Worm (Caenorhabditis elegans): ENCODE data around the gene srg-30.

srg-30 gene

DNA sequence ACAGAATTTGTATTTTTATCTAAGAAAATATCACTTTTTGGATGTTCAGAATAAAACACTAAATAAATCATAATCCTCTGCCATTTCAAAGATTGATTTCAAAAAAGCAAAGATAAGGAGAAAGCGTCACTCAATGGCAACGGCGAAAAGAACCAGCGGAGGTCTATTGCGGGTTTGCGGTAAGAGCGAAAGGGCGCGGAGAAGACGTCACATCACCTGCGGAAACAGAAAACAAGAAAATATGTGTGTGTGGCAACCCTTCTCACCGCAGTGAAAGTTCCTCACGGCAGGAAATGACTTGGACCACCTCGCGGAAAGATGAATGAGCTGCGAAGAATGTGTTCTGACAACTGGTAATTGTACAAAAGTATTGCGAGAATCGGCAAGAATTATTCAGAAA lies 18.3 kb downstream of the srg-30 start:
- TF ChIP-seq aly-1 (tag; optimal IDR thresholded peaks at IDR 0.05) = no peak
- TF ChIP-seq hmg-4 (GFP tag; optimal IDR thresholded peaks at IDR 0.05) = no peak
- no peak for TF ChIP-seq hmbx-1 (tag; optimal IDR thresholded peaks at IDR 0.05)

- TF ChIP-seq F13C5.2 (tag; optimal IDR thresholded peaks at IDR 0.05) = no peak
- no peak for TF ChIP-seq B0310.2 (tag; optimal IDR thresholded peaks at IDR 0.05)
- TF ChIP-seq ceh-13 (GFP tag; optimal IDR thresholded peaks at IDR 0.05) = no peak
- TF ChIP-seq pes-1 (GFP tag; IDR thresholded peaks at IDR 0.05) = no peak
- TF ChIP-seq ceh-36 (tag; optimal IDR thresholded peaks at IDR 0.05) = no peak
- no peak for TF ChIP-seq scrt-1 (GFP tag; IDR thresholded peaks at IDR 0.05)
- no peak for TF ChIP-seq hmg-4 (GFP tag; optimal IDR thresholded peaks at IDR 0.05)
Observed at ce11 chrV:6699021-6699420, 19.1 kb downstream of the srg-30 start.

- TF ChIP-seq hmbx-1 (tag; optimal IDR thresholded peaks at IDR 0.05) (no peak), F13C5.2 (tag; optimal IDR thresholded peaks at IDR 0.05) (no peak), hmg-4 (GFP tag; optimal IDR thresholded peaks at IDR 0.05) (no peak), sea-1 (GFP tag; conservative IDR thresholded peaks at IDR 0.05) (no peak), tbx-11 (GFP tag; IDR thresholded peaks at IDR 0.05) (no peak), ama-1 (optimal IDR thresholded peaks at IDR 0.05) (no peak), pes-1 (GFP tag; IDR thresholded peaks at IDR 0.05) (no peak), tbx-37 (GFP tag; conservative IDR thresholded peaks at IDR 0.05) (no peak)
Observed at ce11 chrV:6697552-6697951, 20.6 kb downstream of the srg-30 start, which contains the start of gene W02F12.2. W02F12.2 (minus strand) TSS chrV:6697652.

DNA sequence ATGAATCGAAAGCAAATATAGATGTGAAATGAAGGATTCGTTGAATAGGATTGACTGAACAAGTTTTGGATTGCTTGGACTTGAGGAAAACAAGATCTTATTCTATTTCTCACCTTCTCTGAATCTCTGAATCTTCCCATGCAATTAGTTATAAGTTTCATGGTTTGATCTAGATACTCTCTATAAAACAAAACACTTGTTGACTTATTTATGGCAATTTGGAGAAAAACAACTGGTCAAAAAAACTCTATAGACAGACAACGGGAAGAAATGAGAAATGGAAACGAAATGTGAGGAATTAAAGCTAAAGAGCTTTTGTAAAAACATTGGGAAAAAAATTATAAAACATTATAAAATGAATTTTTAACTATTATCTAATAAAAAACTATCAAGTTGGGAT lies 23.5 kb downstream of the srg-30 start, which contains the start of gene W02F12.8:
Gene W02F12.8, minus strand, starts transcription at position 101 of the 400 bp plus-strand sequence.
- TF ChIP-seq ama-1 (optimal IDR thresholded peaks at IDR 0.05) (no peak), hmg-4 (GFP tag; optimal IDR thresholded peaks at IDR 0.05) (no peak), hmbx-1 (tag; optimal IDR thresholded peaks at IDR 0.05) (no peak), sea-1 (GFP tag; conservative IDR thresholded peaks at IDR 0.05) (no peak), hnd-1 (tag; optimal IDR thresholded peaks at IDR 0.05) (no peak), B0310.2 (tag; optimal IDR thresholded peaks at IDR 0.05) (no peak), flt-1 (GFP tag; IDR thresholded peaks at IDR 0.05) (no peak), aly-1 (tag; optimal IDR thresholded peaks at IDR 0.05) (no peak)

DNA sequence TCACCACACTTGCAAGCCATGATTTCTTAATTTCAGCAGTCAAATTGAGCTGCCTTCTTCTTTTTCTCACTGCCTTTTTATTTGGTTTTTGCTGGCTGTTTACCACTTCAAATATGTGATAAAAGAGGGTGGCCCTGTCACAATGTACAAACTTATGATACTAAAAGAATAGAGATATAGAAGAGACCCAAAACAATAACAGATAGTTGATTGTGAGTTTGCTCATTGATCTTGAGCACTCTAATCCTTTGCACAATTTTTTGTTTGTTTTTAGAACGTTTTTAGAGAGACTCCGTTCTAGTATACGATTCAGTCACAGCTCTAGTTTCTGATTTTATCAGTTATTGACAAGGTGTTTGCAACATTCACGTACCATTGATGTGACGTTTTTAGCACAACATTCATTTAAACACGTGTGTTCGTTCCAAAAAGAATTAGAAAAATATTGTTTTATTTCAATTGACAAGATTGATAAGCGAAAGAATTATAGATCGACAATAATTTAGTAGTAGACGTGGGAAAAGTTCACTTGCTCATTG lies 26.2 kb downstream of the srg-30 start, which contains the start of gene mtl-1:
Gene mtl-1, minus strand, starts transcription at position 51 of the 539 bp plus-strand sequence.
- TF ChIP-seq ceh-36 (tag; optimal IDR thresholded peaks at IDR 0.05) (no peak), flt-1 (GFP tag; IDR thresholded peaks at IDR 0.05) (no peak), scrt-1 (GFP tag; IDR thresholded peaks at IDR 0.05) (no peak), ama-1 (optimal IDR thresholded peaks at IDR 0.05) (no peak), hnd-1 (tag; optimal IDR thresholded peaks at IDR 0.05) (no peak), F13C5.2 (tag; optimal IDR thresholded peaks at IDR 0.05) (no peak), hmg-4 (GFP tag; optimal IDR thresholded peaks at IDR 0.05) (no peak), tbx-37 (GFP tag; conservative IDR thresholded peaks at IDR 0.05) (no peak), tra-4 (tag; optimal IDR thresholded peaks at IDR 0.05) (no peak), ets-7 (tag; optimal IDR thresholded peaks at IDR 0.05) (no peak), aly-1 (tag; optimal IDR thresholded peaks at IDR 0.05) (no peak), pes-1 (GFP tag; IDR thresholded peaks at IDR 0.05) (no peak), B0310.2 (tag; optimal IDR thresholded peaks at IDR 0.05) (no peak), ceh-13 (GFP tag; optimal IDR thresholded peaks at IDR 0.05) (no peak), hmbx-1 (tag; optimal IDR thresholded peaks at IDR 0.05) (no peak), tbx-11 (GFP tag; IDR thresholded peaks at IDR 0.05) (no peak), sea-1 (GFP tag; conservative IDR thresholded peaks at IDR 0.05) (no peak)

- TF ChIP-seq tbx-37 (GFP tag; conservative IDR thresholded peaks at IDR 0.05) = no peak
- no peak for TF ChIP-seq flt-1 (GFP tag; IDR thresholded peaks at IDR 0.05)
- no peak for TF ChIP-seq pes-1 (GFP tag; IDR thresholded peaks at IDR 0.05)
- no peak for TF ChIP-seq hnd-1 (tag; optimal IDR thresholded peaks at IDR 0.05)
- TF ChIP-seq sea-1 (GFP tag; conservative IDR thresholded peaks at IDR 0.05) = no peak
- TF ChIP-seq tra-4 (tag; optimal IDR thresholded peaks at IDR 0.05) = no peak
- TF ChIP-seq tbx-11 (GFP tag; IDR thresholded peaks at IDR 0.05) = no peak
- TF ChIP-seq aly-1 (tag; optimal IDR thresholded peaks at IDR 0.05) = no peak
Observed at ce11 chrV:6690075-6690474, 28.1 kb downstream of the srg-30 start.

DNA sequence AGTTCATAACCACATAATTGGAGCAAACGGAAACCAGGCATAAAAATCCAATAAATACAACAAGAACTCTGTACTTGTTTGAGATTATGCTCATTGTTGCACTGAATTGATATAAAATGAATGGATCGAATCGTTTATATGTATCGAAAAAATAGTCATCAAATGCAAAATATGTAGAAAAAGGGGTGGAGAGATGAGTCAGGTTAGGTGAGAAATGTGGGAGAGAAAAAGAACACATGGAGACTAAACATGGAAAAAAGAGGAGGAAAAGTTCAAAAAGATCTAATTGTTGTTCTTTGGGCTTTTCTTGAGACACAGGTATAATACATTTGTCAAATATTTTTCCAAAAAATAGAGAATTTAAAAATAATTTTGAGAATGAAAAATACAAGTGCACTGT lies 29.7 kb downstream of the srg-30 start, which contains the start of gene K11G9.5:
Gene K11G9.5, minus strand, starts transcription at position 101 of the 400 bp plus-strand sequence.
- TF ChIP-seq ets-7 (tag; optimal IDR thresholded peaks at IDR 0.05) (no peak), hmbx-1 (tag; optimal IDR thresholded peaks at IDR 0.05) (no peak)

DNA sequence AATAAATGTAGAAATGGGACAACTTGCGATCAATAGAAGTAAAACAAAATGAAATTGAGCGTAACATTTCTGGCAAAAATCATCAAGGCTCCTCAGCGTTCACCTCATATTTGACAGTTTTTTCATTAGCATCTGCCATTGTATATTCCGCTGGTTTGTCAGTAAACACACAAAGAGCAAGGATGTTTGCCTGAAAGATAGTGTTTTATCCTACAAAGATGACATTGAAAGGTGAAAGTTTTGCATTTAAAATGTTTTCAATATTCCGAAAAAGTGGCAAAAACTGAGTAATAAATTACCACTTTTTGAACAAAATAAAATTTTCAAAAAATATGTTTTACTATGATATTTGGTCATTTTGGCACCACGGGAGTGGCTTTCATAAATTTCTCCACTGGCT lies 32.2 kb downstream of the srg-30 start:
- TF ChIP-seq scrt-1 (GFP tag; IDR thresholded peaks at IDR 0.05) = no peak

DNA sequence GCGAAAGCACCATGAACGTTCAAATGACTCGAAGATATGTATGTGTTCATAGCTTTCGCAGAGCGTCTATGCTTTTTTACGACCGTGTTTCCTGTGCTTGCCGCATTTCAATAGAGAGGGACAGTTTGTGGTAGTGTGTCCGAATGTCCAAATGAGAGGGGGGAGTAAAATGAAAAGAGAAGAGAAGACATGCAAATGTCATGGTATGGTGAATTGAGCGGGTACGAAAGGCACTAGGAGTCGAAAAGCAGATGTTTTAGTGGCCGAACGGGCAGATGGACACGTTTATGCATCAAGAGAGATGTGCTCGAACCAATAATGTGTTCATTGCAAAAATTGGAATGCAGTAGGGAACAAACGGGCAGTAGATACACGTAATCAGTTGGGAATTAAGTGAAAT lies 32.6 kb downstream of the srg-30 start:
- TF ChIP-seq flt-1 (GFP tag; IDR thresholded peaks at IDR 0.05) = no peak
- peak; percentile 18 for TF ChIP-seq hmg-4 (GFP tag; optimal IDR thresholded peaks at IDR 0.05)

Data from whole organism, early embryonic.